Worm (Caenorhabditis elegans) whole organism, L2 larva: ENCODE data around the gene let-716.
A peak's percentile ranks its signal among the peaks of the same experiment; 100 is the strongest.

Source experiments
- C34F6.9 ChIP-seq: fragments of 150-350 bp; optimal IDR thresholded peaks from 2 replicates; lab custom pipeline; 2014; ENCODE audit warnings: missing biosample characterization, missing genetic modification characterization
- F13H6.1 ChIP-seq: sonication (generic microtip); optimal IDR thresholded peaks from 2 replicates; lab custom pipeline; 2016; ENCODE audit warnings: missing genetic modification characterization, missing compliant biosample characterization
- R02D3.7 ChIP-seq: fragments of 150-350 bp; optimal IDR thresholded peaks from 2 replicates; lab custom pipeline; 2014; ENCODE audit warnings: missing biosample characterization, missing genetic modification characterization
- Y55F3AM.14 ChIP-seq: fragments of 200-800 bp; sonication (Bioruptor generic); optimal IDR thresholded peaks from 2 replicates; lab custom pipeline; 2018; ENCODE audit warnings: mild to moderate bottlenecking, missing genetic modification characterization, missing compliant biosample characterization
- ZK546.5 ChIP-seq: sonication (generic microtip); optimal IDR thresholded peaks from 2 replicates; lab custom pipeline; 2017; ENCODE audit warnings: missing biosample characterization, missing genetic modification characterization
- alr-1 ChIP-seq: fragments of 150-350 bp; optimal IDR thresholded peaks from 2 replicates; lab custom pipeline; 2014; ENCODE audit warnings: missing biosample characterization, missing genetic modification characterization
- aly-2 ChIP-seq: fragments of 150-350 bp; optimal IDR thresholded peaks from 2 replicates; lab custom pipeline; 2014; ENCODE audit warnings: missing biosample characterization, missing genetic modification characterization
- ama-1 ChIP-seq: fragments of 150-350 bp; optimal IDR thresholded peaks from 2 replicates; lab custom pipeline; 2018; ENCODE audit warnings: inconsistent platforms
- blmp-1 ChIP-seq: sonication (generic microtip); optimal IDR thresholded peaks from 2 replicates; lab custom pipeline; 2017; ENCODE audit warnings: missing genetic modification characterization, mild to moderate bottlenecking, missing compliant biosample characterization, antibody characterized with exemption, moderate library complexity; ENCODE audit not compliant: insufficient read depth
- ceh-16 ChIP-seq: fragments of 150-350 bp; optimal IDR thresholded peaks from 2 replicates; lab custom pipeline; 2014; ENCODE audit warnings: missing biosample characterization, missing genetic modification characterization
- ceh-82 ChIP-seq: fragments of 150-350 bp; optimal IDR thresholded peaks from 2 replicates; lab custom pipeline; 2014; ENCODE audit warnings: missing biosample characterization, missing genetic modification characterization
- crh-2 ChIP-seq: sonication (generic microtip); optimal IDR thresholded peaks from 2 replicates; lab custom pipeline; 2017; ENCODE audit warnings: missing biosample characterization, missing genetic modification characterization
- dmd-4 ChIP-seq: sonication (generic microtip); optimal IDR thresholded peaks from 2 replicates; lab custom pipeline; 2017; ENCODE audit warnings: missing biosample characterization, missing genetic modification characterization
- egl-27 ChIP-seq: sonication (generic microtip); optimal IDR thresholded peaks from 3 replicates; lab custom pipeline; 2017; ENCODE audit warnings: missing biosample characterization, missing genetic modification reagents, missing genetic modification characterization
- elt-1 ChIP-seq: fragments of 150-350 bp; optimal IDR thresholded peaks from 2 replicates; lab custom pipeline; 2014; ENCODE audit warnings: missing biosample characterization, missing genetic modification characterization
- elt-3 ChIP-seq: sonication (generic microtip); optimal IDR thresholded peaks from 2 replicates; lab custom pipeline; 2017; ENCODE audit warnings: missing biosample characterization, missing genetic modification characterization
- fos-1 ChIP-seq: fragments of 150-350 bp; optimal IDR thresholded peaks from 2 replicates; lab custom pipeline; 2014; ENCODE audit warnings: missing biosample characterization, missing genetic modification characterization
- gmeb-1 ChIP-seq: fragments of 150-350 bp; optimal IDR thresholded peaks from 2 replicates; lab custom pipeline; 2014; ENCODE audit warnings: missing biosample characterization, missing genetic modification characterization
- lin-11 ChIP-seq: fragments of 150-350 bp; sonication (generic microtip); optimal IDR thresholded peaks from 2 replicates; lab custom pipeline; 2014; ENCODE audit warnings: missing biosample characterization, missing genetic modification characterization, inconsistent platforms, mixed read lengths
- lin-13 ChIP-seq: fragments of 150-350 bp; optimal IDR thresholded peaks from 2 replicates; lab custom pipeline; 2014; ENCODE audit warnings: missing biosample characterization, missing genetic modification reagents, missing genetic modification characterization
- lin-39 ChIP-seq: fragments of 150-350 bp; optimal IDR thresholded peaks from 2 replicates; lab custom pipeline; 2014; ENCODE audit warnings: missing biosample characterization, missing genetic modification reagents, missing genetic modification characterization
- lsy-2 ChIP-seq, 2 experiments: fragments of 150-350 bp in 1 of 2; sonication (generic microtip) in 1 of 2; optimal IDR thresholded peaks; 2 replicates each; lab custom pipeline; 2014 to 2017; ENCODE audit warnings: missing biosample characterization in 2 of 2, missing genetic modification characterization in 2 of 2
- mab-5 ChIP-seq: fragments of 150-350 bp; optimal IDR thresholded peaks from 2 replicates; lab custom pipeline; 2014; ENCODE audit warnings: missing biosample characterization, missing genetic modification characterization
- mbf-1 ChIP-seq: sonication (generic microtip); optimal IDR thresholded peaks from 2 replicates; lab custom pipeline; 2017; ENCODE audit warnings: missing biosample characterization, missing genetic modification characterization
- mdl-1 ChIP-seq, 2 experiments: fragments of 150-350 bp in 1 of 2; sonication (generic microtip) in 1 of 2; optimal IDR thresholded peaks; 2 replicates each; lab custom pipeline; 2017; ENCODE audit warnings: missing biosample characterization in 2 of 2, missing genetic modification characterization in 2 of 2
- nhr-10 ChIP-seq: sonication (generic microtip); optimal IDR thresholded peaks from 2 replicates; lab custom pipeline; 2017; ENCODE audit warnings: missing biosample characterization, missing genetic modification characterization
- nhr-11 ChIP-seq: fragments of 150-350 bp; optimal IDR thresholded peaks from 2 replicates; lab custom pipeline; 2014; ENCODE audit warnings: missing biosample characterization, missing genetic modification characterization
- nhr-12 ChIP-seq: fragments of 150-350 bp; optimal IDR thresholded peaks from 2 replicates; lab custom pipeline; 2014; ENCODE audit warnings: missing biosample characterization, missing genetic modification characterization
- nhr-129 ChIP-seq: fragments of 150-350 bp; optimal IDR thresholded peaks from 2 replicates; lab custom pipeline; 2014; ENCODE audit warnings: missing biosample characterization, missing genetic modification characterization
- nhr-21 ChIP-seq: fragments of 150-350 bp; optimal IDR thresholded peaks from 2 replicates; lab custom pipeline; 2014; ENCODE audit warnings: missing biosample characterization, missing genetic modification characterization
- nhr-23 ChIP-seq: fragments of 150-350 bp; optimal IDR thresholded peaks from 2 replicates; lab custom pipeline; 2014; ENCODE audit warnings: missing biosample characterization, missing genetic modification reagents, missing genetic modification characterization
- nhr-237 ChIP-seq: fragments of 150-350 bp; optimal IDR thresholded peaks from 2 replicates; lab custom pipeline; 2014; ENCODE audit warnings: missing biosample characterization, missing genetic modification characterization
- nhr-25 ChIP-seq: fragments of 150-350 bp; sonication (generic microtip); optimal IDR thresholded peaks from 3 replicates; lab custom pipeline; 2014; ENCODE audit warnings: missing biosample characterization, missing genetic modification characterization
- nhr-6 ChIP-seq: fragments of 150-350 bp; optimal IDR thresholded peaks from 2 replicates; lab custom pipeline; 2014; ENCODE audit warnings: missing biosample characterization, missing genetic modification characterization
- nhr-77 ChIP-seq: fragments of 150-350 bp; optimal IDR thresholded peaks from 2 replicates; lab custom pipeline; 2014; ENCODE audit warnings: missing biosample characterization, missing genetic modification characterization
- peb-1 ChIP-seq: fragments of 150-350 bp; optimal IDR thresholded peaks from 2 replicates; lab custom pipeline; 2014; ENCODE audit warnings: missing biosample characterization, missing genetic modification characterization
- sem-4 ChIP-seq: fragments of 150-350 bp; optimal IDR thresholded peaks from 2 replicates; lab custom pipeline; 2014; ENCODE audit warnings: missing biosample characterization, missing genetic modification reagents, missing genetic modification characterization
- skn-1 ChIP-seq: sonication (generic microtip); optimal IDR thresholded peaks from 2 replicates; lab custom pipeline; 2017; ENCODE audit warnings: missing biosample characterization, missing genetic modification characterization
- sma-3 ChIP-seq: sonication (generic microtip); optimal IDR thresholded peaks from 2 replicates; lab custom pipeline; 2016; ENCODE audit warnings: missing genetic modification reagents, missing genetic modification characterization, missing compliant biosample characterization
- sma-9 ChIP-seq, 2 experiments: fragments of 150-350 bp in 1 of 2; sonication (generic microtip) in 1 of 2; optimal IDR thresholded peaks; 2 replicates each; lab custom pipeline; 2014 to 2016; ENCODE audit warnings: missing genetic modification characterization in 2 of 2, mild to moderate bottlenecking in 1 of 2, missing biosample characterization in 1 of 2, missing compliant biosample characterization in 1 of 2, missing genetic modification reagents in 1 of 2, moderate library complexity in 1 of 2
- snpc-4 ChIP-seq: fragments of 150-350 bp; optimal IDR thresholded peaks from 2 replicates; lab custom pipeline; 2014; ENCODE audit warnings: missing biosample characterization, missing genetic modification characterization
- unc-39 ChIP-seq: fragments of 150-350 bp; optimal IDR thresholded peaks from 2 replicates; lab custom pipeline; 2014; ENCODE audit warnings: missing biosample characterization, missing genetic modification characterization
- unc-55 ChIP-seq: fragments of 150-350 bp; sonication (generic microtip); optimal IDR thresholded peaks from 3 replicates; lab custom pipeline; 2014; ENCODE audit warnings: missing biosample characterization, missing genetic modification reagents, missing genetic modification characterization
- unc-62 ChIP-seq: fragments of 150-350 bp; optimal IDR thresholded peaks from 2 replicates; lab custom pipeline; 2014; ENCODE audit warnings: missing biosample characterization, missing genetic modification reagents, missing genetic modification characterization
- zag-1 ChIP-seq: fragments of 150-350 bp; optimal IDR thresholded peaks from 2 replicates; lab custom pipeline; 2014; ENCODE audit warnings: missing biosample characterization, missing genetic modification characterization
- ztf-1 ChIP-seq: fragments of 200-800 bp; sonication (Bioruptor generic); conservative IDR thresholded peaks from 2 replicates; pipeline ENCODE4 v1.3.6; 2022; ENCODE audit warnings: missing genetic modification characterization, missing compliant biosample characterization
- ztf-11 ChIP-seq: sonication (generic microtip); optimal IDR thresholded peaks from 2 replicates; lab custom pipeline; 2017; ENCODE audit warnings: missing biosample characterization, missing genetic modification characterization
- ztf-4 ChIP-seq: fragments of 150-350 bp; optimal IDR thresholded peaks from 2 replicates; lab custom pipeline; 2014; ENCODE audit warnings: missing biosample characterization, missing genetic modification characterization

The let-716 gene

ce11 chrIII:6364395-6364794, 19.0 kb upstream of the let-716 start:
- TF ChIP-seq nhr-25 (tag; lab: Kevin White, UChicago) (peak; percentile 82), ceh-16 (tag; lab: Kevin White, UChicago) (peak; percentile 99), ama-1 (lab: Kevin White, UChicago) (peak; percentile 55), sma-3 (peak; percentile 10), crh-2 (tag; lab: Kevin White, UChicago) (no peak), sem-4 (tag; lab: Kevin White, UChicago) (peak; percentile 55), nhr-77 (tag; lab: Kevin White, UChicago) (no peak), ztf-4 (tag; lab: Kevin White, UChicago) (no peak), mdl-1 (tag; optimal IDR thresholded peaks at IDR 0.05; lab: Kevin White, UChicago) (no peak), nhr-23 (no peak), dmd-4 (tag; lab: Kevin White, UChicago) (no peak), ztf-1 (GFP tag; lab: Robert Waterston, UW) (no peak), Y55F3AM.14 (GFP tag; lab: Kevin White, UChicago) (no peak), mbf-1 (no peak), lin-39 (no peak), sma-9 (GFP tag; optimal IDR thresholded peaks at IDR 0.05; lab: Kevin White, UChicago) (peak; percentile 83), sma-9 (tag; optimal IDR thresholded peaks at IDR 0.05; lab: Kevin White, UChicago) (no peak), gmeb-1 (tag; lab: Kevin White, UChicago) (no peak), nhr-237 (tag; lab: Kevin White, UChicago) (no peak), lin-13 (peak; percentile 33), C34F6.9 (peak; percentile 15), alr-1 (tag; lab: Kevin White, UChicago) (no peak), skn-1 (tag; lab: Kevin White, UChicago) (no peak), ZK546.5 (no peak), aly-2 (no peak), nhr-11 (tag; lab: Kevin White, UChicago) (no peak), nhr-21 (tag; lab: Kevin White, UChicago) (peak; percentile 16), egl-27 (peak; percentile 67), elt-1 (tag; lab: Kevin White, UChicago) (peak; percentile 31), unc-39 (tag; lab: Kevin White, UChicago) (no peak), elt-3 (tag; lab: Kevin White, UChicago) (no peak), R02D3.7 (tag; lab: Kevin White, UChicago) (no peak), unc-55 (GFP tag; lab: Kevin White, UChicago) (no peak), nhr-6 (tag; lab: Kevin White, UChicago) (peak; percentile 46), lin-11 (tag; lab: Kevin White, UChicago) (no peak), nhr-10 (tag; lab: Kevin White, UChicago) (no peak), snpc-4 (tag; lab: Kevin White, UChicago) (no peak), nhr-129 (tag; lab: Kevin White, UChicago) (peak; percentile 54), ztf-11 (tag; lab: Kevin White, UChicago) (no peak), zag-1 (tag; lab: Kevin White, UChicago) (no peak), nhr-12 (tag; lab: Kevin White, UChicago) (no peak), unc-62 (GFP tag; lab: Kevin White, UChicago) (peak; percentile 7), mab-5 (tag; lab: Kevin White, UChicago) (peak; percentile 9), lsy-2 (tag; optimal IDR thresholded peaks at IDR 0.05; lab: Kevin White, UChicago) (peak in 1 of 2 experiments; percentile 28), peb-1 (no peak), fos-1 (tag; lab: Kevin White, UChicago) (peak; percentile 13), ceh-82 (no peak), F13H6.1 (tag; lab: Kevin White, UChicago) (peak; percentile 21), blmp-1 (tag; lab: Kevin White, UChicago) (peak; percentile 97)
